Fruit fly (Drosophila melanogaster): ENCODE data around the gene Mfe2.
A peak's percentile ranks its signal among the peaks of the same experiment; 100 is the strongest.

DNA sequence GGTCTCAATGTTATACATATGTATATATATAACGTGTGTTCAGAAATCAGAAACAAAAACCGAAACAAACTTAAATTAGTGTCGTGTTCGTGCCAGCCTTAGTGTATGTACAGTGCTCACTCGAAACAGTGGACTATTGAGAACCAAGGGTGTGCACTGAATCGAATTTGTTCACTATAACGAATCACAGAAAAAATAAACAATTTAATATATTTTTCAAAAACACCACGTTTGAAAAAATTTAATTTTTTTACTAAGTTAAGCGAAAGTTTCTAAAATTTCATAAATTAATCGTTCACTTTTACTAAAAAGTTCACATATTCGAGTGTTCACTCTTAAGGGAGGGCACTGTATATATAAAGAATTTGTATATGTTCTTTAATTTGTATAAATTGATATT is 14.4 kb downstream of the Mfe2 start:
- peak; percentile 57 for TF ChIP-seq CG7101 (tag; optimal IDR thresholded peaks at IDR 0.05)
- peak; percentile 36 for TF ChIP-seq CG14711 (tag; optimal IDR thresholded peaks at IDR 0.05)
- TF ChIP-seq Crg-1 (GFP tag; optimal IDR thresholded peaks at IDR 0.05) = no peak
- TF ChIP-seq kay (GFP tag; ENCODE audit: borderline replicate concordance) = no peak
- no peak for TF ChIP-seq ovo (GFP tag; optimal IDR thresholded peaks at IDR 0.05)
- TF ChIP-seq CG11617 (GFP tag; optimal IDR thresholded peaks at IDR 0.05) = peak; percentile 32

Measured in whole organism, adult.